Fruit fly (Drosophila melanogaster) whole organism, prepupa: ENCODE measurements around the gene CG32554.

Experiments
- Blimp-1 ChIP-seq: fragments of 200-800 bp; sonication (Bioruptor generic); optimal IDR thresholded peaks from 3 replicates; lab custom pipeline; 2017; ENCODE audit warnings: missing biosample characterization, missing genetic modification characterization, mild to moderate bottlenecking, moderate library complexity, missing genetic modification reagents
- CG10631 ChIP-seq: fragments of 200-800 bp; sonication (Bioruptor generic); optimal IDR thresholded peaks from 2 replicates; lab custom pipeline; 2016; ENCODE audit warnings: missing biosample characterization, missing genetic modification characterization
- CG10669 ChIP-seq: fragments of 200-800 bp; sonication (Bioruptor generic); optimal IDR thresholded peaks from 3 replicates; lab custom pipeline; 2018; ENCODE audit warnings: missing biosample characterization, mild to moderate bottlenecking, missing genetic modification characterization, moderate library complexity
- CG11902 ChIP-seq: fragments of 200-800 bp; sonication (Bioruptor generic); optimal IDR thresholded peaks from 3 replicates; lab custom pipeline; 2016; ENCODE audit warnings: missing biosample characterization, missing genetic modification characterization
- CG15336 ChIP-seq: fragments of 200-800 bp; sonication (Bioruptor generic); IDR thresholded peaks from 2 replicates; pipeline ENCODE4 v1.3.6; 2022; ENCODE audit warnings: missing biosample characterization, missing genetic modification characterization
- CG1621 ChIP-seq: fragments of 200-800 bp; sonication (Bioruptor generic); optimal IDR thresholded peaks from 3 replicates; lab custom pipeline; 2018; ENCODE audit warnings: missing biosample characterization, mild to moderate bottlenecking, missing genetic modification characterization
- CG16779 ChIP-seq: fragments of 200-800 bp; sonication (Bioruptor generic); optimal IDR thresholded peaks from 3 replicates; lab custom pipeline; 2017; ENCODE audit warnings: missing biosample characterization, mild to moderate bottlenecking, missing genetic modification characterization
- CG3032 ChIP-seq: fragments of 200-800 bp; optimal IDR thresholded peaks from 2 replicates; lab custom pipeline; 2019; ENCODE audit warnings: missing biosample characterization, mild to moderate bottlenecking, missing genetic modification characterization, moderate library complexity
- CG31627 ChIP-seq: fragments of 200-800 bp; sonication (Bioruptor generic); optimal IDR thresholded peaks from 3 replicates; lab custom pipeline; 2016; ENCODE audit warnings: missing biosample characterization, missing genetic modification characterization
- CG34406 ChIP-seq: fragments of 200-800 bp; sonication (Bioruptor generic); optimal IDR thresholded peaks from 3 replicates; lab custom pipeline; 2016; ENCODE audit warnings: missing biosample characterization, missing genetic modification characterization
- CG3919 ChIP-seq: fragments of 200-800 bp; sonication (Bioruptor generic); optimal IDR thresholded peaks from 3 replicates; lab custom pipeline; 2016; ENCODE audit warnings: missing biosample characterization, missing genetic modification characterization
- CG4318 ChIP-seq: fragments of 200-800 bp; sonication (Bioruptor generic); optimal IDR thresholded peaks from 3 replicates; lab custom pipeline; 2017; ENCODE audit warnings: missing biosample characterization, mild to moderate bottlenecking, missing genetic modification characterization
- CG6276 ChIP-seq: fragments of 200-800 bp; sonication (Bioruptor generic); optimal IDR thresholded peaks from 2 replicates; lab custom pipeline; 2017; ENCODE audit warnings: missing biosample characterization, mild to moderate bottlenecking, missing genetic modification characterization
- CG6808 ChIP-seq: fragments of 200-800 bp; sonication (Bioruptor generic); optimal IDR thresholded peaks from 3 replicates; lab custom pipeline; 2017; ENCODE audit warnings: missing biosample characterization, missing genetic modification characterization, mild to moderate bottlenecking, moderate library complexity, missing genetic modification reagents
- CG6854 ChIP-seq: fragments of 200-800 bp; sonication (Bioruptor generic); optimal IDR thresholded peaks from 2 replicates; lab custom pipeline; 2017; ENCODE audit warnings: missing biosample characterization, mild to moderate bottlenecking, missing genetic modification characterization
- CG7368 ChIP-seq: fragments of 200-800 bp; sonication (Bioruptor generic); optimal IDR thresholded peaks from 3 replicates; lab custom pipeline; 2016; ENCODE audit warnings: missing biosample characterization, missing genetic modification characterization
- CG8119 ChIP-seq: fragments of 200-800 bp; sonication (Bioruptor generic); IDR thresholded peaks from 3 replicates; pipeline ENCODE4 v1.3.6; 2022; ENCODE audit warnings: missing biosample characterization, missing genetic modification characterization
- CG8319 ChIP-seq: fragments of 200-800 bp; sonication (Bioruptor generic); optimal IDR thresholded peaks from 3 replicates; lab custom pipeline; 2016; ENCODE audit warnings: missing biosample characterization, missing genetic modification characterization
- CG9139 ChIP-seq: fragments of 200-800 bp; sonication (Bioruptor generic); optimal IDR thresholded peaks from 3 replicates; lab custom pipeline; 2017; ENCODE audit warnings: missing biosample characterization, mild to moderate bottlenecking, missing genetic modification characterization
- Eip75B ChIP-seq: fragments of 200-800 bp; sonication (Bioruptor generic); optimal IDR thresholded peaks from 3 replicates; lab custom pipeline; 2016; ENCODE audit warnings: missing biosample characterization, missing genetic modification characterization
- Eip78C ChIP-seq: fragments of 200-800 bp; sonication (Bioruptor generic); peaks from one replicate; lab custom pipeline; 2016; ENCODE audit warnings: missing biosample characterization, missing genetic modification characterization
- Gug ChIP-seq: fragments of 200-800 bp; sonication (Bioruptor generic); IDR thresholded peaks from 2 replicates; pipeline ENCODE4 v1.3.6; 2022; ENCODE audit warnings: missing biosample characterization, missing genetic modification characterization
- Hr39 ChIP-seq: fragments of 200-800 bp; sonication (Bioruptor generic); optimal IDR thresholded peaks from 2 replicates; lab custom pipeline; 2016; ENCODE audit warnings: missing biosample characterization, missing genetic modification characterization
- Hr4 ChIP-seq: fragments of 200-800 bp; sonication (Bioruptor generic); optimal IDR thresholded peaks from 3 replicates; lab custom pipeline; 2016; ENCODE audit warnings: missing biosample characterization, missing genetic modification characterization
- Lpt ChIP-seq: fragments of 200-800 bp; sonication (Bioruptor generic); optimal IDR thresholded peaks from 3 replicates; lab custom pipeline; 2016; ENCODE audit warnings: missing biosample characterization, missing genetic modification characterization
- Sox102F ChIP-seq: fragments of 200-800 bp; sonication (Bioruptor generic); optimal IDR thresholded peaks from 2 replicates; lab custom pipeline; 2016; ENCODE audit warnings: missing biosample characterization, mild to moderate bottlenecking, missing genetic modification characterization
- Sox14 ChIP-seq: fragments of 200-800 bp; sonication (Bioruptor generic); optimal IDR thresholded peaks from 3 replicates; lab custom pipeline; 2016; ENCODE audit warnings: missing biosample characterization, missing genetic modification characterization
- Sox15 ChIP-seq: fragments of 200-800 bp; sonication (Bioruptor generic); optimal IDR thresholded peaks from 3 replicates; lab custom pipeline; 2016; ENCODE audit warnings: missing biosample characterization, missing genetic modification characterization
- achi ChIP-seq: fragments of 200-800 bp; sonication (Bioruptor generic); optimal IDR thresholded peaks from 3 replicates; lab custom pipeline; 2016; ENCODE audit warnings: missing biosample characterization, missing genetic modification characterization
- acj6 ChIP-seq: fragments of 200-800 bp; sonication (Bioruptor generic); optimal IDR thresholded peaks from 3 replicates; lab custom pipeline; 2016; ENCODE audit warnings: missing biosample characterization, missing genetic modification characterization
- cyc ChIP-seq: fragments of 200-800 bp; sonication (Bioruptor generic); optimal IDR thresholded peaks from 3 replicates; lab custom pipeline; 2016; ENCODE audit warnings: missing biosample characterization, missing genetic modification characterization
- dac ChIP-seq: fragments of 200-800 bp; sonication (Bioruptor generic); optimal IDR thresholded peaks from 2 replicates; lab custom pipeline; 2017; ENCODE audit warnings: missing biosample characterization, mild to moderate bottlenecking, missing genetic modification characterization
- eg ChIP-seq: fragments of 200-800 bp; sonication (Bioruptor generic); IDR thresholded peaks from 3 replicates; pipeline ENCODE4 v1.3.6; 2022; ENCODE audit warnings: missing biosample characterization, missing genetic modification characterization
- esn ChIP-seq: fragments of 200-800 bp; sonication (Bioruptor generic); optimal IDR thresholded peaks from 2 replicates; lab custom pipeline; 2016; ENCODE audit warnings: missing biosample characterization, mild to moderate bottlenecking, missing genetic modification characterization, moderate library complexity
- fd85E ChIP-seq: fragments of 200-800 bp; sonication (Bioruptor generic); optimal IDR thresholded peaks from 3 replicates; lab custom pipeline; 2016; ENCODE audit warnings: missing biosample characterization, missing genetic modification characterization
- fkh ChIP-seq: fragments of 200-800 bp; sonication (Bioruptor generic); optimal IDR thresholded peaks from 3 replicates; lab custom pipeline; 2017; ENCODE audit warnings: missing biosample characterization, mild to moderate bottlenecking, missing genetic modification characterization, moderate library complexity
- lz ChIP-seq: fragments of 200-800 bp; sonication (Bioruptor generic); optimal IDR thresholded peaks from 3 replicates; lab custom pipeline; 2016; ENCODE audit warnings: missing biosample characterization, missing genetic modification characterization
- net ChIP-seq: fragments of 200-800 bp; sonication (Bioruptor generic); optimal IDR thresholded peaks from 3 replicates; lab custom pipeline; 2016; ENCODE audit warnings: missing biosample characterization, missing genetic modification characterization
- pdm3 ChIP-seq: fragments of 200-800 bp; sonication (Bioruptor generic); optimal IDR thresholded peaks from 3 replicates; lab custom pipeline; 2016; ENCODE audit warnings: missing biosample characterization, missing genetic modification characterization
- salr ChIP-seq, 2 experiments: fragments of 200-800 bp; sonication (Bioruptor generic); optimal IDR thresholded peaks; 3 replicates each; lab custom pipeline; 2016 to 2018; ENCODE audit warnings: missing biosample characterization in 2 of 2, missing genetic modification characterization in 2 of 2, mild to moderate bottlenecking in 1 of 2
- spab ChIP-seq: fragments of 200-800 bp; sonication (Bioruptor generic); optimal IDR thresholded peaks from 2 replicates; lab custom pipeline; 2017; ENCODE audit warnings: missing biosample characterization, mild to moderate bottlenecking, missing genetic modification characterization, missing genetic modification reagents
- ss ChIP-seq, 2 experiments: fragments of 200-800 bp; sonication (Bioruptor generic); optimal IDR thresholded peaks; 2 replicates in 1 of 2; 3 replicates in 1 of 2; lab custom pipeline; 2017 to 2018; ENCODE audit warnings: mild to moderate bottlenecking in 2 of 2, missing biosample characterization in 2 of 2, missing genetic modification characterization in 2 of 2, moderate library complexity in 1 of 2
- svp ChIP-seq: fragments of 200-800 bp; sonication (Bioruptor generic); peaks from one replicate; lab custom pipeline; 2016; ENCODE audit warnings: missing biosample characterization, missing genetic modification characterization

CG32554 gene

dm6 chrX:17826807-17827703, 25.4 kb downstream of the CG32554 start, which contains the start of gene Socs16D (continued):
- no peak for TF ChIP-seq salr (GFP tag; optimal IDR thresholded peaks at IDR 0.05; lab: Kevin White, UChicago)
- no peak for TF ChIP-seq CG10669 (GFP tag; lab: Kevin White, UChicago)
- no peak for TF ChIP-seq fd85E (GFP tag; lab: Kevin White, UChicago)
- TF ChIP-seq CG3032 (tag; lab: Kevin White, UChicago), result peak; percentile 14
- no peak for TF ChIP-seq Blimp-1
- TF ChIP-seq CG7368 (GFP tag; lab: Kevin White, UChicago), result no peak
- TF ChIP-seq Sox15 (GFP tag; lab: Kevin White, UChicago), result no peak
- TF ChIP-seq Hr39 (GFP tag; lab: Kevin White, UChicago), result peak; percentile 1
- TF ChIP-seq CG3919, result no peak

DNA sequence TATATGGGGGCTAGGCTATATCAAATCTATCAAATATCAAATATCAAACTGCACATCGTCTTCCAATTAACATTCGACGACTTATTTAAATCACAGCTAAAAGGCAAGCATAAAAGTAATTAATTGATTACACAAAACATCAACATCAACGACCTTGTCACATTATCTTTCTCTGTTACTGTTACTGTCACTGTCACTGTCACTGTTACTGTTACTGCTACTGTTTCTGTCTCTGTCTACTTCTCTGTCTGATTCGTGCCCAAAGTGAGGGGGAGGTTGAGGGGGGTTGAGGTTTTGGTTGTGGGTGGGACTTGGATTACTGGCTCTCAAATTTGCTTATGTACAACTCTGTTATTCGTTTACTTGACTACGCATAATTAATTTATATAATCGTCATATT, 31.0 kb downstream of the CG32554 start:
- TF ChIP-seq svp (GFP tag; lab: Kevin White, UChicago) (peak; percentile 34), Eip78C (peak; percentile 33), fkh (GFP tag; lab: Kevin White, UChicago) (peak; percentile 9), Hr39 (GFP tag; lab: Kevin White, UChicago) (peak; percentile 7), ss (GFP tag; optimal IDR thresholded peaks at IDR 0.05; lab: Kevin White, UChicago) (no peak)

dm6 chrX:17820252-17820651, 32.2 kb downstream of the CG32554 start:
- TF ChIP-seq spab (GFP tag; lab: Kevin White, UChicago), result no peak
- no peak for TF ChIP-seq CG10631 (GFP tag; lab: Kevin White, UChicago)
- TF ChIP-seq CG3919, result no peak
- peak; percentile 25 for TF ChIP-seq cyc (GFP tag; lab: Kevin White, UChicago)
- TF ChIP-seq Sox102F (GFP tag; lab: Kevin White, UChicago), result no peak
- no peak for TF ChIP-seq CG11902 (GFP tag; lab: Kevin White, UChicago)
- no peak for TF ChIP-seq fkh (GFP tag; lab: Kevin White, UChicago)
- TF ChIP-seq CG8319 (GFP tag; lab: Kevin White, UChicago), result no peak
- TF ChIP-seq esn (GFP tag; lab: Kevin White, UChicago), result peak; percentile 6
- no peak for TF ChIP-seq Blimp-1
- no peak for TF ChIP-seq Hr4 (GFP tag; lab: Kevin White, UChicago)
- peak; percentile 49 for TF ChIP-seq svp (GFP tag; lab: Kevin White, UChicago)
- no peak for TF ChIP-seq CG4318 (GFP tag; lab: Kevin White, UChicago)
- TF ChIP-seq CG9139 (GFP tag; lab: Kevin White, UChicago), result no peak
- no peak for TF ChIP-seq CG6808 (GFP tag; lab: Kevin White, UChicago)
- TF ChIP-seq Eip78C, result peak; percentile 50
- TF ChIP-seq Sox15 (GFP tag; lab: Kevin White, UChicago), result no peak
- peak; percentile 42 for TF ChIP-seq CG31627 (GFP tag; lab: Kevin White, UChicago)
- no peak for TF ChIP-seq CG16779 (tag; lab: Kevin White, UChicago)
- no peak for TF ChIP-seq net (GFP tag; lab: Kevin White, UChicago)
- TF ChIP-seq pdm3, result peak; percentile 22
- TF ChIP-seq CG6854, result no peak
- no peak for TF ChIP-seq CG6276 (GFP tag; lab: Kevin White, UChicago)
- TF ChIP-seq Sox14 (GFP tag; lab: Kevin White, UChicago), result peak; percentile 5
- no peak for TF ChIP-seq Lpt (GFP tag; lab: Kevin White, UChicago)
- no peak for TF ChIP-seq eg
- TF ChIP-seq dac (GFP tag; lab: Kevin White, UChicago), result no peak
- no peak for TF ChIP-seq CG34406 (GFP tag; lab: Kevin White, UChicago)
- peak; percentile 47 for TF ChIP-seq Hr39 (GFP tag; lab: Kevin White, UChicago)
- TF ChIP-seq CG1621 (tag; lab: Kevin White, UChicago), result no peak
- TF ChIP-seq Gug (GFP tag; lab: Robert Waterston, UW), result no peak
- TF ChIP-seq fd85E (GFP tag; lab: Kevin White, UChicago), result no peak
- TF ChIP-seq lz (GFP tag; lab: Kevin White, UChicago), result peak; percentile 44
- TF ChIP-seq achi, result no peak
- TF ChIP-seq CG15336 (GFP tag; lab: Robert Waterston, UW), result no peak
- no peak for TF ChIP-seq Eip75B (GFP tag; lab: Kevin White, UChicago)
- no peak for TF ChIP-seq CG8119 (GFP tag; lab: Robert Waterston, UW)
- no peak for TF ChIP-seq acj6 (GFP tag; lab: Kevin White, UChicago)
- TF ChIP-seq, all 60 proteins: peak for 9
